Fruit fly (Drosophila melanogaster): Measurements from ENCODE around the gene PolI.

The PolI gene

DNA sequence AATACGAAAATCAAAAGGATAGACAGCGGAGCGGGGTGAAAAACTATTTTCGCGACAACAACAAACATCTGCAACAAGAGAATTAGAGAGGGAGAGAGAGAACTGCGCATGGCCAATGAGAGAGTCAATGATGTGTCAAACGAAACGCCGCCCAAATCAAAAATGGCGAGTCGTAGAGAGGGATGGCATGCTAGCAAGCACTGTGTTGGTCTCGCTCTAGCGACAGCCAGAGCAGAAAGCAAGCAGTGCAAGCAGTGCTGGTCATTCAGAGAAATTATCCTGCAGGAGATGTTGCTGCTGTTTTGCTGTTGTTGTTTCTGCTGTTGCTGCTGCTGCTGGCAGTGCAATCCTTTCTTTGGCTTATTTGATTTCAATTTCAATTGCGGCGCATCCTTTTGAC lies 42.4 kb upstream of the PolI start (continued):
- TF ChIP-seq vnd (GFP tag; IDR thresholded peaks at IDR 0.05; ENCODE audit: partially characterized antibody) (no peak), ab (GFP tag; optimal IDR thresholded peaks at IDR 0.05) (no peak), CG5245 (GFP tag; optimal IDR thresholded peaks at IDR 0.05) (no peak), NfI (GFP tag; optimal IDR thresholded peaks at IDR 0.05) (no peak), Six4 (GFP tag; optimal IDR thresholded peaks at IDR 0.05) (no peak), CG8359 (GFP tag; optimal IDR thresholded peaks at IDR 0.05; ENCODE audit: borderline replicate concordance) (no peak), Elba2 (GFP tag; optimal IDR thresholded peaks at IDR 0.05) (no peak), CG2875 (GFP tag; optimal IDR thresholded peaks at IDR 0.05) (no peak), zfh2 (GFP tag; optimal IDR thresholded peaks at IDR 0.05) (no peak), Ssrp (tag; optimal IDR thresholded peaks at IDR 0.05) (no peak), CG30431 (GFP tag; optimal IDR thresholded peaks at IDR 0.05) (no peak), grau (tag; optimal IDR thresholded peaks at IDR 0.05) (no peak), CG14441 (GFP tag; IDR thresholded peaks at IDR 0.05) (no peak), al (GFP tag; IDR thresholded peaks at IDR 0.05) (no peak), CG10565 (GFP tag; optimal IDR thresholded peaks at IDR 0.05) (no peak), Awh (GFP tag; IDR thresholded peaks at IDR 0.05) (no peak), Chrac-16 (GFP tag; optimal IDR thresholded peaks at IDR 0.05) (no peak), CG5953 (GFP tag; IDR thresholded peaks at IDR 0.05) (no peak), bowl (GFP tag; IDR thresholded peaks at IDR 0.05) (no peak), CG13424 (tag; optimal IDR thresholded peaks at IDR 0.05) (no peak), CG31388 (GFP tag; optimal IDR thresholded peaks at IDR 0.05) (no peak), Side (GFP tag; optimal IDR thresholded peaks at IDR 0.05) (no peak), pho (GFP tag; optimal IDR thresholded peaks at IDR 0.05) (peak; percentile 6), dan (GFP tag; IDR thresholded peaks at IDR 0.05) (no peak), tgo (GFP tag; IDR thresholded peaks at IDR 0.05) (no peak), Fer1 (GFP tag; optimal IDR thresholded peaks at IDR 0.05) (no peak), CG18476 (GFP tag; optimal IDR thresholded peaks at IDR 0.05) (no peak), aop (GFP tag; IDR thresholded peaks at IDR 0.05) (peak; percentile 24; the same call in 1 of the 2 replicates), crc (GFP tag; optimal IDR thresholded peaks at IDR 0.05) (no peak), Antp (GFP tag; optimal IDR thresholded peaks at IDR 0.05) (no peak), fd3F (GFP tag; optimal IDR thresholded peaks at IDR 0.05) (no peak), HLH54F (GFP tag; optimal IDR thresholded peaks at IDR 0.05) (no peak), trh (GFP tag; optimal IDR thresholded peaks at IDR 0.05) (no peak), zen (tag; optimal IDR thresholded peaks at IDR 0.05) (peak; percentile 57), CG7928 (GFP tag; optimal IDR thresholded peaks at IDR 0.05) (no peak), jumu (GFP tag; optimal IDR thresholded peaks at IDR 0.05) (no peak), CG15269 (tag; optimal IDR thresholded peaks at IDR 0.05) (no peak), CG11696 (GFP tag; IDR thresholded peaks at IDR 0.05) (no peak), ara (GFP tag; IDR thresholded peaks at IDR 0.05) (no peak), Lpt (GFP tag; optimal IDR thresholded peaks at IDR 0.05) (no peak), ATbp (GFP tag; optimal IDR thresholded peaks at IDR 0.05) (no peak), Sry-β (GFP tag; optimal IDR thresholded peaks at IDR 0.05) (no peak), CTCF (GFP tag; optimal IDR thresholded peaks at IDR 0.05) (no peak), Tbp (GFP tag; optimal IDR thresholded peaks at IDR 0.05) (no peak), Gsc (GFP tag; IDR thresholded peaks at IDR 0.05) (no peak), bigmax (GFP tag; optimal IDR thresholded peaks at IDR 0.05) (no peak), sug (tag; optimal IDR thresholded peaks at IDR 0.05) (no peak), Fer3 (tag; optimal IDR thresholded peaks at IDR 0.05) (no peak), CG14014 (GFP tag; IDR thresholded peaks at IDR 0.05) (no peak), Hr3 (GFP tag; optimal IDR thresholded peaks at IDR 0.05) (no peak), row (GFP tag; IDR thresholded peaks at IDR 0.05) (no peak), fd64A (GFP tag; optimal IDR thresholded peaks at IDR 0.05) (no peak), slou (GFP tag; optimal IDR thresholded peaks at IDR 0.05) (no peak), HHEX (GFP tag; optimal IDR thresholded peaks at IDR 0.05) (no peak)
